Worm (Caenorhabditis elegans) whole organism, L3 larva: Measurements from ENCODE around the gene D1069.3.

Experiments
- ceh-82 ChIP-seq: fragments of 150-350 bp; optimal IDR thresholded peaks from 2 replicates; lab custom pipeline; 2014; ENCODE audit warnings: missing biosample characterization, missing genetic modification characterization
- ceh-9 ChIP-seq: sonication (generic microtip); optimal IDR thresholded peaks from 2 replicates; lab custom pipeline; 2018; ENCODE audit warnings: missing biosample characterization, missing genetic modification characterization
- fkh-10 ChIP-seq: sonication (generic microtip); optimal IDR thresholded peaks from 2 replicates; lab custom pipeline; 2017; ENCODE audit warnings: missing biosample characterization, missing genetic modification reagents, missing genetic modification characterization
- lin-15B ChIP-seq: fragments of 150-350 bp; optimal IDR thresholded peaks from 2 replicates; lab custom pipeline; 2014; ENCODE audit warnings: missing biosample characterization, missing genetic modification characterization
- nhr-11 ChIP-seq: fragments of 150-350 bp; optimal IDR thresholded peaks from 2 replicates; lab custom pipeline; 2014; ENCODE audit warnings: missing biosample characterization, missing genetic modification characterization
- nhr-237 ChIP-seq: fragments of 150-350 bp; optimal IDR thresholded peaks from 2 replicates; lab custom pipeline; 2014; ENCODE audit warnings: missing biosample characterization, missing genetic modification characterization
- nhr-28 ChIP-seq: fragments of 150-350 bp; optimal IDR thresholded peaks from 2 replicates; lab custom pipeline; 2014; ENCODE audit warnings: missing biosample characterization, missing genetic modification characterization
- nhr-76 ChIP-seq: fragments of 150-350 bp; sonication (generic microtip); optimal IDR thresholded peaks from 5 replicates; lab custom pipeline; 2014; ENCODE audit warnings: missing biosample characterization, missing genetic modification characterization
- nhr-77 ChIP-seq: fragments of 150-350 bp; optimal IDR thresholded peaks from 2 replicates; lab custom pipeline; 2014; ENCODE audit warnings: missing biosample characterization, missing genetic modification characterization
- snpc-4 ChIP-seq: fragments of 150-350 bp; optimal IDR thresholded peaks from 2 replicates; lab custom pipeline; 2014; ENCODE audit warnings: missing biosample characterization, missing genetic modification characterization
- ztf-11 ChIP-seq: fragments of 150-350 bp; optimal IDR thresholded peaks from 2 replicates; lab custom pipeline; 2014; ENCODE audit warnings: missing biosample characterization, missing genetic modification characterization

DNA sequence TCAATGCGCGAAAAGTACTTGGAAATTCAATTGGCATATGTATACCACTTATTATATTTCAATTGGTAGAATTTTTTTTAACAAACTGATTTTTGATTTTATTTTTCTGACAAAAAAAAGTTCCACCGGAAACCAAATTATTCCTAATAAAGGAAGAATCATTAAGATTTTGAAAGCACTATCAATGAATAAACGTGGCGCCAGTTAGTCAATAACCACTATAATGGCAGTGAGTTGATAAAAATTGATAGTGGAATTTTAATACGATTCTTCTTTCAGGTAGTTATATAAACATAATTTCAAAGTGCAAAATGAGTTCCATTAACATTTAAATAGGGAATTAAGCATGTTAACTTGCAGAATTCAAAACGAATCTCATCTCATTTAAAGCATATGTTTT, 42.0 kb downstream of the D1069.3 start, which contains the start of gene col-69:
- TF ChIP-seq nhr-28 (no peak), nhr-77 (tag; lab: Kevin White, UChicago) (no peak), nhr-11 (tag; lab: Kevin White, UChicago) (no peak), ztf-11 (tag; lab: Kevin White, UChicago) (no peak), nhr-76 (tag; lab: Kevin White, UChicago) (no peak), lin-15B (tag; lab: Kevin White, UChicago) (no peak), ceh-82 (tag; lab: Kevin White, UChicago) (no peak), snpc-4 (tag; lab: Kevin White, UChicago) (no peak), fkh-10 (GFP tag; lab: Kevin White, UChicago) (no peak), ceh-9 (tag; lab: Kevin White, UChicago) (no peak), nhr-237 (tag; lab: Kevin White, UChicago) (no peak)
